Worm (Caenorhabditis elegans): Measurements from ENCODE around the gene R13H4.6.

Gene R13H4.6

ce11 chrV:11845492-11845891 is 17.4 kb upstream of the R13H4.6 start, which contains the start of gene hmp-1:
hmp-1 (plus strand) TSS chrV:11845871.
- TF ChIP-seq unc-62 (GFP tag; optimal IDR thresholded peaks at IDR 0.05) = no peak

- no peak for TF ChIP-seq unc-62 (GFP tag; optimal IDR thresholded peaks at IDR 0.05)
Observed at ce11 chrV:11846969-11847368, 15.9 kb upstream of the R13H4.6 start.

ce11 chrV:11849408-11849807 is 13.5 kb upstream of the R13H4.6 start:
- TF ChIP-seq unc-62 (GFP tag; optimal IDR thresholded peaks at IDR 0.05) = no peak

- no peak for TF ChIP-seq unc-62 (GFP tag; optimal IDR thresholded peaks at IDR 0.05)
Observed at ce11 chrV:11852305-11852704, 10.6 kb upstream of the R13H4.6 start.

ce11 chrV:11853723-11854122 is 9.2 kb upstream of the R13H4.6 start:
- no peak for TF ChIP-seq unc-62 (GFP tag; optimal IDR thresholded peaks at IDR 0.05)

- TF ChIP-seq unc-62 (GFP tag; optimal IDR thresholded peaks at IDR 0.05) = no peak
Observed at ce11 chrV:11854905-11855304, 8.0 kb upstream of the R13H4.6 start.

- no peak for TF ChIP-seq unc-62 (GFP tag; optimal IDR thresholded peaks at IDR 0.05)
Observed at ce11 chrV:11856022-11856421, 6.9 kb upstream of the R13H4.6 start.

- no peak for TF ChIP-seq unc-62 (GFP tag; optimal IDR thresholded peaks at IDR 0.05)
Observed at ce11 chrV:11857756-11858155, 5.2 kb upstream of the R13H4.6 start.

- no peak for TF ChIP-seq unc-62 (GFP tag; optimal IDR thresholded peaks at IDR 0.05)
Observed at ce11 chrV:11858299-11858698, 4.6 kb upstream of the R13H4.6 start.

ce11 chrV:11859082-11859858 is 3.6 kb upstream of the R13H4.6 start:
- no peak for TF ChIP-seq unc-62 (GFP tag; optimal IDR thresholded peaks at IDR 0.05)

- TF ChIP-seq unc-62 (GFP tag; optimal IDR thresholded peaks at IDR 0.05) = no peak
Observed at ce11 chrV:11860375-11860774, 2.5 kb upstream of the R13H4.6 start, which contains the start of gene R13H4.5. R13H4.5 (plus strand) TSS chrV:11860675.

ce11 chrV:11861880-11862544 is 905 bp upstream of the R13H4.6 start:
- TF ChIP-seq unc-62 (GFP tag; optimal IDR thresholded peaks at IDR 0.05) = no peak

ce11 chrV:11868142-11868541 is 5.2 kb downstream of the R13H4.6 start, which contains the start of gene R13H4.7:
R13H4.7 (minus strand) TSS chrV:11868242.
- TF ChIP-seq unc-62 (GFP tag; optimal IDR thresholded peaks at IDR 0.05) = no peak

- TF ChIP-seq unc-62 (GFP tag; optimal IDR thresholded peaks at IDR 0.05) = no peak
Observed at ce11 chrV:11875060-11875459, 12.1 kb downstream of the R13H4.6 start, which contains the start of gene sulp-4. sulp-4 (plus strand) TSS chrV:11875360.

- TF ChIP-seq unc-62 (GFP tag; optimal IDR thresholded peaks at IDR 0.05) = no peak
Observed at ce11 chrV:11876657-11877056, 13.7 kb downstream of the R13H4.6 start.

- TF ChIP-seq unc-62 (GFP tag; optimal IDR thresholded peaks at IDR 0.05) = no peak
Observed at ce11 chrV:11879732-11880131, 16.8 kb downstream of the R13H4.6 start, which contains the start of gene sulp-5. sulp-5 (plus strand) TSS chrV:11880032.

ce11 chrV:11883215-11883614 is 20.3 kb downstream of the R13H4.6 start:
- no peak for TF ChIP-seq unc-62 (GFP tag; optimal IDR thresholded peaks at IDR 0.05)
